Worm (Caenorhabditis elegans) whole organism, late embryonic: ENCODE data around the gene wdr-31.

Experiments
- ama-1 ChIP-seq: fragments of 150-350 bp; optimal IDR thresholded peaks from 2 replicates; lab custom pipeline; 2014
- nfya-1 ChIP-seq: sonication (generic microtip); optimal IDR thresholded peaks from 2 replicates; lab custom pipeline; 2017; ENCODE audit warnings: missing genetic modification characterization, mild to moderate bottlenecking, missing compliant biosample characterization, antibody characterized with exemption, moderate library complexity
- nhr-11 ChIP-seq: fragments of 150-350 bp; optimal IDR thresholded peaks from 2 replicates; lab custom pipeline; 2014; ENCODE audit warnings: missing biosample characterization, missing genetic modification characterization
- pag-3 ChIP-seq: sonication (generic microtip); optimal IDR thresholded peaks from 2 replicates; lab custom pipeline; 2016; ENCODE audit warnings: missing compliant biosample characterization, missing genetic modification characterization, borderline replicate concordance
- pat-9 ChIP-seq: fragments of 200-800 bp; sonication (Bioruptor generic); optimal IDR thresholded peaks from 2 replicates; lab custom pipeline; 2018; ENCODE audit warnings: mild to moderate bottlenecking, missing genetic modification characterization, moderate library complexity, missing compliant biosample characterization
- rnt-1 ChIP-seq: sonication (generic microtip); optimal IDR thresholded peaks from 2 replicates; lab custom pipeline; 2016; ENCODE audit warnings: missing genetic modification characterization, missing compliant biosample characterization
- sdc-2 ChIP-seq: sonication (generic microtip); optimal IDR thresholded peaks from 2 replicates; lab custom pipeline; 2016; ENCODE audit warnings: missing genotype, missing genetic modification characterization, missing compliant biosample characterization
- sox-2 ChIP-seq: fragments of 200-800 bp; sonication (Bioruptor generic); IDR thresholded peaks from 2 replicates; pipeline ENCODE4 v1.3.6; 2022; ENCODE audit warnings: missing genetic modification reagents, missing genetic modification characterization, missing compliant biosample characterization

ce11 chrII:2719212-2719611 lies 15.9 kb downstream of the wdr-31 start:
- TF ChIP-seq pag-3 (tag; lab: Kevin White, UChicago) (no peak), ama-1 (lab: Kevin White, UChicago) (no peak), nhr-11 (tag; lab: Kevin White, UChicago) (no peak), nfya-1 (tag; lab: Kevin White, UChicago) (no peak), sdc-2 (no peak), sox-2 (GFP tag; lab: Robert Waterston, UW) (no peak), rnt-1 (no peak), pat-9 (no peak)
